Fruit fly (Drosophila melanogaster): ENCODE data around the gene D19B.

Gene D19B

DNA sequence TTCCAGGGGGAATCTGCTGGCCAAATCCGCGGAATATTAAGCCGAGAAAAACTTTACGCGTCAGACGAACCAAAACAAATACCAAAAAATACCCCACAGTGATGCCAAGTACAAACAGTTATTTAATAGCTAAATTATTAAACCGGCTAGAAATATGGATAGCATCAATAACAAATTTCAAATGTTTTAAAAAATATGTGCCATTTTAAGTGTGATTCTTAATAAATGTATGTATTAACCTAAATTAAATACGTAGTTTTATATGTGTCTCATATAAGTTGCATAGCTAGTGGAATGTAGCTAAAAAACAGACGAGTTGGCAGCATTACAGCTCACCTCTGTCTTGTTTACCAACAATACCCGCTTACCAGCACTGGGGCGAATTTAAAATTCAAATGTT lies 2.9 kb downstream of the D19B start, which contains the start of gene CG10274 (continued):
- peak; percentile 61 for TF ChIP-seq slp2 (GFP tag; optimal IDR thresholded peaks at IDR 0.05)
- peak; percentile 43 for TF ChIP-seq CG6765 (GFP tag; optimal IDR thresholded peaks at IDR 0.05)
- TF ChIP-seq CG2199 (GFP tag; IDR thresholded peaks at IDR 0.05) = no peak
- TF ChIP-seq Hmr (GFP tag; optimal IDR thresholded peaks at IDR 0.05) = no peak
- TF ChIP-seq sug (tag; optimal IDR thresholded peaks at IDR 0.05) = peak; percentile 84
- no peak for TF ChIP-seq stc (GFP tag; IDR thresholded peaks at IDR 0.05)
- peak; percentile 44 for TF ChIP-seq Sry-δ (GFP tag; optimal IDR thresholded peaks at IDR 0.05)
- 0 out of 3 replicates have a peak, but pooled peaks have one; percentile 13 for TF ChIP-seq ase (GFP tag; IDR thresholded peaks at IDR 0.05)
- no peak for TF ChIP-seq fru (optimal IDR thresholded peaks at IDR 0.05)
- TF ChIP-seq chn (GFP tag; optimal IDR thresholded peaks at IDR 0.05) = peak; percentile 72
- peak; percentile 36 for TF ChIP-seq BEAF-32 (GFP tag; optimal IDR thresholded peaks at IDR 0.05)
- TF ChIP-seq CG6791 (GFP tag; IDR thresholded peaks at IDR 0.05; ENCODE audit: partially characterized antibody) = no peak
- no peak for TF ChIP-seq Gsc (GFP tag; IDR thresholded peaks at IDR 0.05)
- peak; percentile 68 for TF ChIP-seq Atf-2 (GFP tag; optimal IDR thresholded peaks at IDR 0.05)
- TF ChIP-seq Fer2 (tag; optimal IDR thresholded peaks at IDR 0.05) = peak; percentile 72
- peak; percentile 33 for TF ChIP-seq CG10565 (GFP tag; optimal IDR thresholded peaks at IDR 0.05)
- no peak for TF ChIP-seq disco-r (GFP tag; optimal IDR thresholded peaks at IDR 0.05)
- peak; percentile 39 for TF ChIP-seq CG14667 (GFP tag; IDR thresholded peaks at IDR 0.05)
- peak; percentile 49 for TF ChIP-seq Dad (GFP tag; optimal IDR thresholded peaks at IDR 0.05)
- no peak for TF ChIP-seq ash1 (GFP tag; optimal IDR thresholded peaks at IDR 0.05)
- TF ChIP-seq CG32532 (GFP tag; IDR thresholded peaks at IDR 0.05) = peak; percentile 66
- peak; percentile 84 for TF ChIP-seq sob (GFP tag; IDR thresholded peaks at IDR 0.05)
- peak; percentile 45 for TF ChIP-seq tx (GFP tag; optimal IDR thresholded peaks at IDR 0.05)
- no peak; the same call in 2 of the 3 replicates for TF ChIP-seq C15 (GFP tag; IDR thresholded peaks at IDR 0.05)
- peak; percentile 48 for TF ChIP-seq ab (GFP tag; optimal IDR thresholded peaks at IDR 0.05)
- no peak for TF ChIP-seq D (optimal IDR thresholded peaks at IDR 0.05)
- TF ChIP-seq D (GFP tag; optimal IDR thresholded peaks at IDR 0.05) = peak; percentile 29
- TF ChIP-seq nom (GFP tag; optimal IDR thresholded peaks at IDR 0.05) = no peak
- peak; percentile 56 for TF ChIP-seq cato (GFP tag; optimal IDR thresholded peaks at IDR 0.05; ENCODE audit: borderline replicate concordance)
- TF ChIP-seq usp (GFP tag; optimal IDR thresholded peaks at IDR 0.05) = no peak
- TF ChIP-seq CG12155 (GFP tag; optimal IDR thresholded peaks at IDR 0.05) = peak; percentile 90
- no peak for TF ChIP-seq dati (GFP tag; IDR thresholded peaks at IDR 0.05)
- TF ChIP-seq sc (optimal IDR thresholded peaks at IDR 0.05) = no peak
- peak; percentile 29 for TF ChIP-seq sc (GFP tag; optimal IDR thresholded peaks at IDR 0.05)
- peak in 1 of 2 experiments; percentile 50 for TF ChIP-seq Hr51 (GFP tag; optimal IDR thresholded peaks at IDR 0.05)
- TF ChIP-seq CG7271 (tag; optimal IDR thresholded peaks at IDR 0.05) = peak; percentile 33
- TF ChIP-seq peb (GFP tag; IDR thresholded peaks at IDR 0.05) = peak; percentile 48; the same call in 1 of the 2 replicates
- no peak for TF ChIP-seq Vsx1 (GFP tag; optimal IDR thresholded peaks at IDR 0.05)
- no peak for TF ChIP-seq CG8359 (GFP tag; optimal IDR thresholded peaks at IDR 0.05; ENCODE audit: borderline replicate concordance)
- no peak for TF ChIP-seq CkIIα-i1 (GFP tag; IDR thresholded peaks at IDR 0.05)
- peak; percentile 48; the same call in 1 of the 2 replicates for TF ChIP-seq ro (GFP tag; IDR thresholded peaks at IDR 0.05)
- TF ChIP-seq CG17612 (GFP tag; IDR thresholded peaks at IDR 0.05) = no peak
- no peak for TF ChIP-seq hkb (optimal IDR thresholded peaks at IDR 0.05)
- peak; percentile 37; the same call in 1 of the 2 replicates for TF ChIP-seq hkb (GFP tag; IDR thresholded peaks at IDR 0.05)
- TF ChIP-seq Hey (tag; optimal IDR thresholded peaks at IDR 0.05) = no peak
- TF ChIP-seq tll (GFP tag; optimal IDR thresholded peaks at IDR 0.05) = peak in 1 of 2 experiments; percentile 44
- TF ChIP-seq D19A (tag; optimal IDR thresholded peaks at IDR 0.05) = no peak
- no peak for TF ChIP-seq CG11695 (GFP tag; IDR thresholded peaks at IDR 0.05)
- TF ChIP-seq lola (GFP tag; optimal IDR thresholded peaks at IDR 0.05) = peak in 1 of 3 experiments; percentile 81
- peak; percentile 68 for TF ChIP-seq Oli (tag; optimal IDR thresholded peaks at IDR 0.05)
- no peak for TF ChIP-seq oc (tag; optimal IDR thresholded peaks at IDR 0.05)
- TF ChIP-seq CG15696 (tag; optimal IDR thresholded peaks at IDR 0.05) = peak; percentile 82

Measured in whole organism, embryonic.